Worm (Caenorhabditis elegans) whole organism, L2 larva: ENCODE data around the gene str-260.

Experiments
- ceh-82 ChIP-seq: fragments of 150-350 bp; optimal IDR thresholded peaks from 2 replicates; lab custom pipeline; 2014; ENCODE audit warnings: missing biosample characterization, missing genetic modification characterization
- elt-1 ChIP-seq: fragments of 150-350 bp; optimal IDR thresholded peaks from 2 replicates; lab custom pipeline; 2014; ENCODE audit warnings: missing biosample characterization, missing genetic modification characterization
- mdl-1 ChIP-seq, 2 experiments: fragments of 150-350 bp in 1 of 2; sonication (generic microtip) in 1 of 2; optimal IDR thresholded peaks; 2 replicates each; lab custom pipeline; 2017; ENCODE audit warnings: missing biosample characterization in 2 of 2, missing genetic modification characterization in 2 of 2
- nhr-23 ChIP-seq: fragments of 150-350 bp; optimal IDR thresholded peaks from 2 replicates; lab custom pipeline; 2014; ENCODE audit warnings: missing biosample characterization, missing genetic modification reagents, missing genetic modification characterization
- snpc-4 ChIP-seq: fragments of 150-350 bp; optimal IDR thresholded peaks from 2 replicates; lab custom pipeline; 2014; ENCODE audit warnings: missing biosample characterization, missing genetic modification characterization

DNA sequence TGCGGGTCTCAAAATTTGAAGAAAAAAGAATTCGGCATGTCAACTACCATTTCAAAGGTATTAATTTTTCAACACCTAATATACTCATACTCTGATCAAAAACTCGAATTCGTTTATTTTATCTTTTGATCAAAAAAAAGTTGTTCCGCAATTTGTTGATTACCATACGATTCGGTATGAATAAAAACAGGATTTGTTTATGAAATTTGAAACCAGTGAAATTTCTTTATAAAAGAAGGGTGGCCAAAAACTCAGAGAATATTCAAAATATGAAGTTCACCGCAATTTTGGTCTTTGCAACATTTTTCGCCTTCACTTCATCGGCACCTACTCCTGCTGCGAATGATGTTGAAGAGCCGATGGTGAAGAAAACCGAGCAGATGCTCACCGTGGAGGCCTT, 24.9 kb upstream of the str-260 start, which contains the start of the genes C07G3.8 and C07G3.10:
- TF ChIP-seq nhr-23 (tag; lab: Kevin White, UChicago) (no peak), snpc-4 (tag; lab: Kevin White, UChicago) (no peak), ceh-82 (no peak), elt-1 (tag; lab: Kevin White, UChicago) (no peak), mdl-1 (tag; optimal IDR thresholded peaks at IDR 0.05; lab: Kevin White, UChicago) (no peak)
